Worm (Caenorhabditis elegans) whole organism, L4 larva: Measurements from ENCODE around the gene K03H1.13.
A peak's percentile ranks its signal among the peaks of the same experiment; 100 is the strongest.

Experiments used
- D1046.2 ChIP-seq: fragments of 200-800 bp; sonication (Bioruptor generic); IDR thresholded peaks from 2 replicates; pipeline ENCODE4 v1.3.6; 2022; ENCODE audit warnings: missing genetic modification characterization, missing compliant biosample characterization
- F10B5.3 ChIP-seq: sonication (generic microtip); optimal IDR thresholded peaks from 2 replicates; lab custom pipeline; 2016; ENCODE audit warnings: mild to moderate bottlenecking, missing genetic modification characterization, missing compliant biosample characterization
- F26F4.8 ChIP-seq: fragments of 200-800 bp; sonication (Bioruptor generic); conservative IDR thresholded peaks from 2 replicates; pipeline ENCODE4 v1.3.6; 2022; ENCODE audit warnings: missing genetic modification characterization, missing compliant biosample characterization
- F37D6.2 ChIP-seq: sonication (generic microtip); optimal IDR thresholded peaks from 2 replicates; lab custom pipeline; 2016; ENCODE audit warnings: mild to moderate bottlenecking, missing genetic modification characterization, missing compliant biosample characterization
- F44E2.7 ChIP-seq: fragments of 200-800 bp; sonication (Bioruptor generic); IDR thresholded peaks from 2 replicates; pipeline ENCODE4 v2.1.2; 2022; ENCODE audit warnings: missing genetic modification characterization, missing compliant biosample characterization
- Y48G9A.11 ChIP-seq: fragments of 200-800 bp; sonication (Bioruptor generic); IDR thresholded peaks from 2 replicates; pipeline ENCODE4 v1.3.6; 2022; ENCODE audit warnings: missing genetic modification reagents, missing genetic modification characterization, missing compliant biosample characterization
- ZK337.2 ChIP-seq: fragments of 200-800 bp; sonication (Bioruptor generic); IDR thresholded peaks from 2 replicates; pipeline ENCODE4 v1.3.6; 2022; ENCODE audit warnings: missing genetic modification reagents, missing genetic modification characterization, missing compliant biosample characterization
- aha-1 ChIP-seq: fragments of 150-350 bp; peaks from one replicate; lab custom pipeline; 2014; ENCODE audit warnings: missing biosample characterization, missing genetic modification characterization
- aly-2 ChIP-seq: sonication (generic microtip); optimal IDR thresholded peaks from 2 replicates; lab custom pipeline; 2018; ENCODE audit warnings: missing biosample characterization, missing genetic modification characterization
- attf-4 ChIP-seq: sonication (generic microtip); optimal IDR thresholded peaks from 3 replicates; lab custom pipeline; 2017; ENCODE audit warnings: missing biosample characterization, missing genetic modification characterization
- ceh-62 ChIP-seq: sonication (generic microtip); optimal IDR thresholded peaks from 2 replicates; lab custom pipeline; 2017; ENCODE audit warnings: missing biosample characterization, missing genetic modification characterization
- cey-2 ChIP-seq: sonication (generic microtip); optimal IDR thresholded peaks from 3 replicates; lab custom pipeline; 2017; ENCODE audit warnings: missing genetic modification characterization, mild to moderate bottlenecking, missing compliant biosample characterization, antibody characterized with exemption, borderline replicate concordance; ENCODE audit not compliant: insufficient read depth
- ctbp-1 ChIP-seq: fragments of 200-800 bp; sonication (Bioruptor generic); IDR thresholded peaks from 2 replicates; pipeline ENCODE4 v1.3.6; 2022; ENCODE audit warnings: missing genetic modification reagents, missing genetic modification characterization, missing compliant biosample characterization
- daf-16 ChIP-seq, 3 experiments: sonication (generic microtip); optimal IDR thresholded peaks; 2 replicates each; lab custom pipeline; 2016 to 2017; ENCODE audit warnings: missing genetic modification characterization in 3 of 3, missing genetic modification reagents in 3 of 3, mild to moderate bottlenecking in 2 of 3, missing compliant biosample characterization in 2 of 3, missing biosample characterization in 1 of 3, moderate library complexity in 1 of 3
- daf-8 ChIP-seq: fragments of 200-800 bp; sonication (Bioruptor generic); IDR thresholded peaks from 2 replicates; pipeline ENCODE4 v1.3.6; 2022; ENCODE audit warnings: missing genetic modification characterization, missing compliant biosample characterization
- dmd-6 ChIP-seq: fragments of 200-800 bp; sonication (Bioruptor generic); IDR thresholded peaks from 2 replicates; pipeline ENCODE4 v1.3.6; 2022; ENCODE audit warnings: missing genetic modification reagents, missing genetic modification characterization, missing compliant biosample characterization
- dpl-1 ChIP-seq: fragments of 150-350 bp; optimal IDR thresholded peaks from 2 replicates; lab custom pipeline; 2014; ENCODE audit warnings: missing biosample characterization, missing genetic modification reagents, missing genetic modification characterization
- egl-27 ChIP-seq: sonication (generic microtip); optimal IDR thresholded peaks from 3 replicates; lab custom pipeline; 2017; ENCODE audit warnings: missing biosample characterization, missing genetic modification reagents, missing genetic modification characterization
- fkh-10 ChIP-seq: fragments of 150-350 bp; optimal IDR thresholded peaks from 2 replicates; lab custom pipeline; 2014; ENCODE audit warnings: missing biosample characterization, missing genetic modification reagents, missing genetic modification characterization
- fos-1 ChIP-seq: fragments of 150-350 bp; optimal IDR thresholded peaks from 2 replicates; lab custom pipeline; 2014; ENCODE audit warnings: missing biosample characterization, missing genetic modification characterization
- gei-8 ChIP-seq: fragments of 200-800 bp; sonication (Bioruptor generic); optimal IDR thresholded peaks from 2 replicates; lab custom pipeline; 2018; ENCODE audit warnings: mild to moderate bottlenecking, missing genetic modification characterization, missing compliant biosample characterization
- hlh-30 ChIP-seq: sonication (generic microtip); optimal IDR thresholded peaks from 2 replicates; lab custom pipeline; 2017; ENCODE audit warnings: antibody characterized with exemption, mild to moderate bottlenecking, missing genetic modification characterization, missing compliant biosample characterization; ENCODE audit not compliant: insufficient read depth
- jun-1 ChIP-seq: fragments of 150-350 bp; optimal IDR thresholded peaks from 2 replicates; lab custom pipeline; 2014; ENCODE audit warnings: missing biosample characterization, missing genetic modification reagents, missing genetic modification characterization
- lin-1 ChIP-seq: fragments of 200-800 bp; sonication (Bioruptor generic); IDR thresholded peaks from 2 replicates; pipeline ENCODE4 v1.3.6; 2022; ENCODE audit warnings: missing genetic modification reagents, missing genetic modification characterization, missing compliant biosample characterization
- lin-15B ChIP-seq: fragments of 150-350 bp; sonication (generic microtip); optimal IDR thresholded peaks from 3 replicates; lab custom pipeline; 2014; ENCODE audit warnings: missing biosample characterization, missing genetic modification characterization
- lir-3 ChIP-seq: sonication (generic microtip); optimal IDR thresholded peaks from 2 replicates; lab custom pipeline; 2016; ENCODE audit warnings: mild to moderate bottlenecking, missing genetic modification characterization, missing compliant biosample characterization
- lsy-2 ChIP-seq, 2 experiments: fragments of 150-350 bp in 1 of 2; sonication (generic microtip) in 1 of 2; optimal IDR thresholded peaks; 2 replicates each; lab custom pipeline; 2014 to 2017; ENCODE audit warnings: missing biosample characterization in 2 of 2, missing genetic modification characterization in 2 of 2
- madf-5 ChIP-seq, 2 experiments: fragments of 200-800 bp; sonication (Bioruptor generic); IDR thresholded peaks; 2 replicates each; pipeline ENCODE4 v1.3.6; 2022; ENCODE audit warnings: missing compliant biosample characterization in 2 of 2, missing genetic modification characterization in 2 of 2
- madf-9 ChIP-seq: fragments of 200-800 bp; sonication (Bioruptor generic); conservative IDR thresholded peaks from 2 replicates; pipeline ENCODE4 v1.3.6; 2022; ENCODE audit warnings: missing genetic modification reagents, missing genetic modification characterization, missing compliant biosample characterization
- mdl-1 ChIP-seq, 2 experiments: fragments of 150-350 bp in 1 of 2; sonication (generic microtip) in 1 of 2; optimal IDR thresholded peaks; 2 replicates each; lab custom pipeline; 2014 to 2017; ENCODE audit warnings: missing biosample characterization in 2 of 2, missing genetic modification characterization in 2 of 2
- mdt-29 ChIP-seq: fragments of 200-800 bp; sonication (Bioruptor generic); IDR thresholded peaks from 2 replicates; pipeline ENCODE4 v1.3.6; 2022; ENCODE audit warnings: missing genetic modification reagents, missing genetic modification characterization, missing compliant biosample characterization
- mes-2 ChIP-seq: sonication (generic microtip); optimal IDR thresholded peaks from 2 replicates; lab custom pipeline; 2016; ENCODE audit warnings: missing genotype, mild to moderate bottlenecking, missing genetic modification characterization, missing compliant biosample characterization; ENCODE audit not compliant: poor library complexity, severe bottlenecking
- mxl-3 ChIP-seq: fragments of 200-800 bp; sonication (Bioruptor generic); optimal IDR thresholded peaks from 2 replicates; lab custom pipeline; 2018; ENCODE audit warnings: mild to moderate bottlenecking, missing genetic modification characterization, missing compliant biosample characterization
- nhr-111 ChIP-seq: fragments of 200-800 bp; sonication (Bioruptor generic); optimal IDR thresholded peaks from 2 replicates; lab custom pipeline; 2018; ENCODE audit warnings: mild to moderate bottlenecking, missing genetic modification characterization, missing compliant biosample characterization
- nhr-25 ChIP-seq: sonication (generic microtip); optimal IDR thresholded peaks from 2 replicates; lab custom pipeline; 2017; ENCODE audit warnings: missing genetic modification characterization, mild to moderate bottlenecking, missing compliant biosample characterization, antibody characterized with exemption, moderate library complexity, borderline replicate concordance; ENCODE audit not compliant: insufficient read depth
- nhr-41 ChIP-seq: fragments of 200-800 bp; sonication (Bioruptor generic); IDR thresholded peaks from 2 replicates; pipeline ENCODE4 v1.3.6; 2022; ENCODE audit warnings: missing genetic modification reagents, missing genetic modification characterization, missing compliant biosample characterization
- nhr-77 ChIP-seq: fragments of 150-350 bp; optimal IDR thresholded peaks from 2 replicates; lab custom pipeline; 2014; ENCODE audit warnings: missing biosample characterization, missing genetic modification characterization
- php-3 ChIP-seq: fragments of 200-800 bp; sonication (Bioruptor generic); IDR thresholded peaks from 2 replicates; pipeline ENCODE4 v1.3.6; 2022; ENCODE audit warnings: missing genetic modification reagents, missing genetic modification characterization, missing compliant biosample characterization
- pqm-1 ChIP-seq: sonication (generic microtip); optimal IDR thresholded peaks from 2 replicates; lab custom pipeline; 2017; ENCODE audit warnings: missing biosample characterization, missing genetic modification characterization
- saeg-2 ChIP-seq: fragments of 200-800 bp; sonication (Bioruptor generic); IDR thresholded peaks from 2 replicates; pipeline ENCODE4 v1.3.6; 2022; ENCODE audit warnings: missing genetic modification reagents, missing genetic modification characterization, missing compliant biosample characterization
- skn-1 ChIP-seq: fragments of 150-350 bp; optimal IDR thresholded peaks from 2 replicates; lab custom pipeline; 2014; ENCODE audit warnings: missing biosample characterization, missing genetic modification characterization
- tag-97 ChIP-seq: fragments of 200-800 bp; sonication (Bioruptor generic); IDR thresholded peaks from 2 replicates; pipeline ENCODE4 v1.3.6; 2022; ENCODE audit warnings: missing genetic modification characterization, missing compliant biosample characterization
- unc-130 ChIP-seq: sonication (generic microtip); optimal IDR thresholded peaks from 2 replicates; lab custom pipeline; 2016; ENCODE audit warnings: missing genetic modification reagents, missing genetic modification characterization, missing compliant biosample characterization
- unc-62 ChIP-seq, 3 experiments: fragments of 150-350 bp in 1 of 3; sonication (generic microtip); optimal IDR thresholded peaks in 2 of 3; peaks in 1 of 3; 1 replicate in 1 of 3; 2 replicates in 2 of 3; lab custom pipeline; 2014 to 2017; ENCODE audit warnings: missing biosample characterization in 3 of 3, missing genetic modification characterization in 3 of 3, missing genetic modification reagents in 3 of 3, missing genotype in 1 of 3
- vab-7 ChIP-seq: fragments of 200-800 bp; sonication (Bioruptor generic); IDR thresholded peaks from 2 replicates; pipeline ENCODE4 v1.3.6; 2022; ENCODE audit warnings: missing genetic modification reagents, missing genetic modification characterization, missing compliant biosample characterization
- zfp-2 ChIP-seq: sonication (generic microtip); optimal IDR thresholded peaks from 2 replicates; lab custom pipeline; 2016; ENCODE audit warnings: mild to moderate bottlenecking, missing genetic modification characterization, missing compliant biosample characterization
- zip-11 ChIP-seq: fragments of 200-800 bp; sonication (Bioruptor generic); IDR thresholded peaks from 2 replicates; pipeline ENCODE4 v1.3.6; 2022; ENCODE audit warnings: missing genetic modification characterization, missing compliant biosample characterization
- zip-2 ChIP-seq: fragments of 150-350 bp; optimal IDR thresholded peaks from 2 replicates; lab custom pipeline; 2014; ENCODE audit warnings: missing biosample characterization, missing genetic modification characterization

The K03H1.13 gene

DNA sequence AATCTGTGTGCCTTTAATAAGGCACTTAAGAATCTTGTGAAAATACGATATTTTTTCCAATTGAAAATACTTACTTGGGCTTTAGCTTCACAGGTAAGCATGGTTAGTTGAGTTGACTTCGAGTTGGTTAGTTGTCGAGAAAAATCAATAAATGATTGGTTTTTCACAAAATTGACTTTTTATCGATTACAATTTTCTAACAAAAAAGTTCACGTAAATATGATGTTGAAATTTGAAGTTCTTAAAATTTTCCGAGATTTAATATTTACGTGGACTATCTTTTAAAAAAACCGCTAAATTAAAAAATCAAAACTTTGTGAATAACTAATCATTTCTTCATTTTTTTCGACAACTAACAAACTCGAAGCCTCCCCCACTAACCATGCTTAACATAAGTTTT is 29.4 kb downstream of the K03H1.13 start, which contains the start of gene F40F12.3:
Gene F40F12.3, minus strand, starts transcription at position 101 of the 400 bp plus-strand sequence.
- TF ChIP-seq D1046.2: no peak
- no peak for TF ChIP-seq Y48G9A.11 (GFP tag; lab: Robert Waterston, UW)
- no peak for TF ChIP-seq aha-1 (tag; lab: Kevin White, UChicago)
- no peak for TF ChIP-seq F10B5.3 (tag; lab: Kevin White, UChicago)
- TF ChIP-seq F37D6.2 (tag; lab: Kevin White, UChicago): no peak
- no peak for TF ChIP-seq tag-97
- no peak for TF ChIP-seq egl-27
- TF ChIP-seq zfp-2 (tag; lab: Kevin White, UChicago): no peak
- no peak for TF ChIP-seq unc-62 (GFP tag; optimal IDR thresholded peaks at IDR 0.05 in 1 of 2; lab: Kevin White, UChicago)
- no peak for TF ChIP-seq unc-62 (tag; optimal IDR thresholded peaks at IDR 0.05; lab: Kevin White, UChicago)
- TF ChIP-seq vab-7: no peak
- TF ChIP-seq jun-1 (tag; lab: Kevin White, UChicago): no peak
- TF ChIP-seq unc-130 (GFP tag; lab: Kevin White, UChicago): no peak
- no peak for TF ChIP-seq lin-1 (GFP tag; lab: Robert Waterston, UW)
- TF ChIP-seq daf-16 (GFP tag; optimal IDR thresholded peaks at IDR 0.05; lab: Kevin White, UChicago): no peak
- TF ChIP-seq daf-16 (tag; optimal IDR thresholded peaks at IDR 0.05; lab: Kevin White, UChicago): no peak
- TF ChIP-seq madf-5 (GFP tag; IDR thresholded peaks at IDR 0.05; lab: Robert Waterston, UW): no peak
- TF ChIP-seq aly-2 (tag; lab: Kevin White, UChicago): no peak
- no peak for TF ChIP-seq ZK337.2
- no peak for TF ChIP-seq mdl-1 (tag; optimal IDR thresholded peaks at IDR 0.05; lab: Kevin White, UChicago)

DNA sequence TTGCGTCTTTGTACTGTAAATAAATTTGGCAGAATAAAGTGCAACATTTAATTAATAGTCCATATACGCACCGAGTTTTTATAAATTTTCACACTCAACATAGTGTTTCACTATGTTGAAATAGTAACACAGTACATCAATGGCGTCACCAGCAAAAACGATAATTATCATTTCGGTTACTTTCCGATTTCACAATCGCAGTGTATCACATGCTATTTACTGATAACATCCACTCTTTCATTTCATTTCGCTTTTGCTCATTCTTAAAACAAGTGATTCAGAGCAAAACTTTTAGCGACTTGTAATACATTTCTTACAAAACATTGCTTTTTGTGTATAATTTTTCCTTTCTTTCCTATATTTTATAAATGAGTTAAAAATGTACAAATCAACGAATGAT is 36.4 kb downstream of the K03H1.13 start, which contains the start of gene cbp-3:
Gene cbp-3, plus strand, starts transcription at position 272 of the 400 bp plus-strand sequence.
- TF ChIP-seq dpl-1: no peak
- no peak for TF ChIP-seq fos-1 (tag; lab: Kevin White, UChicago)
- no peak for TF ChIP-seq lir-3 (tag; lab: Kevin White, UChicago)
- no peak for TF ChIP-seq lin-15B (tag; lab: Kevin White, UChicago)
- no peak for TF ChIP-seq Y48G9A.11 (GFP tag; lab: Robert Waterston, UW)
- TF ChIP-seq daf-8 (GFP tag; lab: Robert Waterston, UW): no peak
- no peak for TF ChIP-seq zip-2 (tag; lab: Kevin White, UChicago)
- no peak for TF ChIP-seq nhr-41 (GFP tag; lab: Robert Waterston, UW)
- no peak for TF ChIP-seq mes-2 (tag; lab: Kevin White, UChicago)
- no peak for TF ChIP-seq F44E2.7
- TF ChIP-seq mdt-29 (GFP tag; lab: Robert Waterston, UW): no peak
- no peak for TF ChIP-seq attf-4
- TF ChIP-seq dmd-6 (GFP tag; lab: Robert Waterston, UW): peak; percentile 76
- TF ChIP-seq lsy-2 (tag; optimal IDR thresholded peaks at IDR 0.05; lab: Kevin White, UChicago): peak in 1 of 2 experiments; percentile 3
- peak; percentile 25 for TF ChIP-seq mxl-3 (GFP tag; lab: Kevin White, UChicago)
- TF ChIP-seq nhr-77 (tag; lab: Kevin White, UChicago): peak; percentile 40
- no peak for TF ChIP-seq fkh-10 (GFP tag; lab: Kevin White, UChicago)
- TF ChIP-seq skn-1 (tag; lab: Kevin White, UChicago): no peak
- TF ChIP-seq hlh-30 (tag; lab: Kevin White, UChicago): peak; percentile 67
- no peak for TF ChIP-seq nhr-25
- no peak for TF ChIP-seq cey-2 (tag; lab: Kevin White, UChicago)
- no peak for TF ChIP-seq gei-8
- no peak for TF ChIP-seq lin-1 (GFP tag; lab: Robert Waterston, UW)
- TF ChIP-seq unc-62 (GFP tag; optimal IDR thresholded peaks at IDR 0.05 in 1 of 2; lab: Kevin White, UChicago): no peak
- TF ChIP-seq unc-62 (tag; optimal IDR thresholded peaks at IDR 0.05; lab: Kevin White, UChicago): no peak
- TF ChIP-seq pqm-1 (tag; lab: Kevin White, UChicago): peak; percentile 94
- TF ChIP-seq F26F4.8: no peak
- no peak for TF ChIP-seq nhr-111 (GFP tag; lab: Kevin White, UChicago)
- no peak for TF ChIP-seq daf-16 (GFP tag; optimal IDR thresholded peaks at IDR 0.05; lab: Kevin White, UChicago)
- TF ChIP-seq daf-16 (tag; optimal IDR thresholded peaks at IDR 0.05; lab: Kevin White, UChicago): peak; percentile 99
- no peak for TF ChIP-seq zip-11 (GFP tag; lab: Robert Waterston, UW)
- TF ChIP-seq php-3 (GFP tag; lab: Robert Waterston, UW): 0 out of 2 replicates have a peak, but pooled peaks have one; percentile 12
- no peak for TF ChIP-seq ctbp-1 (GFP tag; lab: Robert Waterston, UW)
- TF ChIP-seq aha-1 (tag; lab: Kevin White, UChicago): peak; percentile 59
- TF ChIP-seq ceh-62 (tag; lab: Kevin White, UChicago): no peak
- TF ChIP-seq madf-9: no peak
- no peak for TF ChIP-seq saeg-2 (GFP tag; lab: Robert Waterston, UW)
